Worm (Caenorhabditis elegans) whole organism, L3 larva: Measurements from ENCODE around the gene srt-47.

ENCODE experiments used
- R02D3.7 ChIP-seq: fragments of 150-350 bp; optimal IDR thresholded peaks from 2 replicates; lab custom pipeline; 2014; ENCODE audit warnings: missing biosample characterization, missing genetic modification characterization
- ama-1 ChIP-seq: fragments of 150-350 bp; optimal IDR thresholded peaks from 2 replicates; lab custom pipeline; 2018
- ceh-28 ChIP-seq: fragments of 150-350 bp; optimal IDR thresholded peaks from 2 replicates; lab custom pipeline; 2014; ENCODE audit warnings: missing biosample characterization, missing genetic modification reagents, missing genetic modification characterization
- fkh-10 ChIP-seq: sonication (generic microtip); optimal IDR thresholded peaks from 2 replicates; lab custom pipeline; 2017; ENCODE audit warnings: missing biosample characterization, missing genetic modification reagents, missing genetic modification characterization
- jun-1 ChIP-seq: fragments of 150-350 bp; optimal IDR thresholded peaks from 2 replicates; lab custom pipeline; 2014; ENCODE audit warnings: missing biosample characterization, missing genetic modification reagents, missing genetic modification characterization
- nfya-1 ChIP-seq: sonication (generic microtip); optimal IDR thresholded peaks from 2 replicates; lab custom pipeline; 2017; ENCODE audit warnings: missing genetic modification characterization, mild to moderate bottlenecking, missing compliant biosample characterization, antibody characterized with exemption, moderate library complexity; ENCODE audit not compliant: insufficient read depth
- nhr-23 ChIP-seq: fragments of 150-350 bp; optimal IDR thresholded peaks from 2 replicates; lab custom pipeline; 2014; ENCODE audit warnings: missing biosample characterization, missing genetic modification reagents, missing genetic modification characterization
- nhr-25 ChIP-seq: sonication (generic microtip); optimal IDR thresholded peaks from 2 replicates; lab custom pipeline; 2017; ENCODE audit warnings: missing biosample characterization, missing genetic modification characterization
- snpc-4 ChIP-seq: fragments of 150-350 bp; optimal IDR thresholded peaks from 2 replicates; lab custom pipeline; 2014; ENCODE audit warnings: missing biosample characterization, missing genetic modification characterization
- tbx-2 ChIP-seq: sonication (generic microtip); optimal IDR thresholded peaks from 2 replicates; lab custom pipeline; 2016; ENCODE audit warnings: mild to moderate bottlenecking, missing genetic modification characterization, missing compliant biosample characterization
- unc-39 ChIP-seq: sonication (generic microtip); optimal IDR thresholded peaks from 4 replicates; lab custom pipeline; 2017; ENCODE audit warnings: missing biosample characterization, missing genetic modification characterization
- unc-62 ChIP-seq: fragments of 150-350 bp; sonication (generic microtip); optimal IDR thresholded peaks from 4 replicates; lab custom pipeline; 2014; ENCODE audit warnings: missing biosample characterization, missing genetic modification reagents, missing genetic modification characterization
- zag-1 ChIP-seq: fragments of 150-350 bp; optimal IDR thresholded peaks from 2 replicates; lab custom pipeline; 2014; ENCODE audit warnings: missing biosample characterization, missing genetic modification characterization

- TF ChIP-seq unc-62 (GFP tag; lab: Kevin White, UChicago): no peak
- TF ChIP-seq ceh-28: no peak
- no peak for TF ChIP-seq nhr-23
- no peak for TF ChIP-seq zag-1 (tag; lab: Kevin White, UChicago)
- TF ChIP-seq ama-1 (lab: Kevin White, UChicago): no peak
- no peak for TF ChIP-seq R02D3.7 (tag; lab: Kevin White, UChicago)
- TF ChIP-seq fkh-10 (GFP tag; lab: Kevin White, UChicago): no peak
- no peak for TF ChIP-seq snpc-4 (tag; lab: Kevin White, UChicago)
- TF ChIP-seq unc-39 (tag; lab: Kevin White, UChicago): no peak
- TF ChIP-seq nfya-1 (tag; lab: Kevin White, UChicago): no peak
- TF ChIP-seq tbx-2 (tag; lab: Kevin White, UChicago): no peak
- no peak for TF ChIP-seq nhr-25 (tag; lab: Kevin White, UChicago)
- no peak for TF ChIP-seq jun-1 (tag; lab: Kevin White, UChicago)
Measured at ce11 chrIV:15046162-15046561, 7.0 kb downstream of the srt-47 start.
